Worm (Caenorhabditis elegans) whole organism, L2 larva: ENCODE measurements around the gene M110.8.
A peak's percentile ranks its signal among the peaks of the same experiment; 100 is the strongest.

Source experiments
- F13H6.1 ChIP-seq: sonication (generic microtip); optimal IDR thresholded peaks from 2 replicates; lab custom pipeline; 2016; ENCODE audit warnings: missing genetic modification characterization, missing compliant biosample characterization
- R02D3.7 ChIP-seq: fragments of 150-350 bp; optimal IDR thresholded peaks from 2 replicates; lab custom pipeline; 2014; ENCODE audit warnings: missing biosample characterization, missing genetic modification characterization
- Y55F3AM.14 ChIP-seq: fragments of 200-800 bp; sonication (Bioruptor generic); optimal IDR thresholded peaks from 2 replicates; lab custom pipeline; 2018; ENCODE audit warnings: mild to moderate bottlenecking, missing genetic modification characterization, missing compliant biosample characterization
- ZK546.5 ChIP-seq: sonication (generic microtip); optimal IDR thresholded peaks from 2 replicates; lab custom pipeline; 2017; ENCODE audit warnings: missing biosample characterization, missing genetic modification characterization
- aly-2 ChIP-seq: fragments of 150-350 bp; optimal IDR thresholded peaks from 2 replicates; lab custom pipeline; 2014; ENCODE audit warnings: missing biosample characterization, missing genetic modification characterization
- ceh-82 ChIP-seq: fragments of 150-350 bp; optimal IDR thresholded peaks from 2 replicates; lab custom pipeline; 2014; ENCODE audit warnings: missing biosample characterization, missing genetic modification characterization
- crh-2 ChIP-seq: sonication (generic microtip); optimal IDR thresholded peaks from 2 replicates; lab custom pipeline; 2017; ENCODE audit warnings: missing biosample characterization, missing genetic modification characterization
- elt-3 ChIP-seq: sonication (generic microtip); optimal IDR thresholded peaks from 2 replicates; lab custom pipeline; 2017; ENCODE audit warnings: missing biosample characterization, missing genetic modification characterization
- fos-1 ChIP-seq: fragments of 150-350 bp; optimal IDR thresholded peaks from 2 replicates; lab custom pipeline; 2014; ENCODE audit warnings: missing biosample characterization, missing genetic modification characterization
- gmeb-1 ChIP-seq: fragments of 150-350 bp; optimal IDR thresholded peaks from 2 replicates; lab custom pipeline; 2014; ENCODE audit warnings: missing biosample characterization, missing genetic modification characterization
- lin-11 ChIP-seq: fragments of 150-350 bp; sonication (generic microtip); optimal IDR thresholded peaks from 2 replicates; lab custom pipeline; 2014; ENCODE audit warnings: missing biosample characterization, missing genetic modification characterization, inconsistent platforms, mixed read lengths
- lin-13 ChIP-seq: fragments of 150-350 bp; optimal IDR thresholded peaks from 2 replicates; lab custom pipeline; 2014; ENCODE audit warnings: missing biosample characterization, missing genetic modification reagents, missing genetic modification characterization
- lsy-2 ChIP-seq, 2 experiments: fragments of 150-350 bp in 1 of 2; sonication (generic microtip) in 1 of 2; optimal IDR thresholded peaks; 2 replicates each; lab custom pipeline; 2014 to 2017; ENCODE audit warnings: missing biosample characterization in 2 of 2, missing genetic modification characterization in 2 of 2
- mab-5 ChIP-seq: fragments of 150-350 bp; optimal IDR thresholded peaks from 2 replicates; lab custom pipeline; 2014; ENCODE audit warnings: missing biosample characterization, missing genetic modification characterization
- mbf-1 ChIP-seq: sonication (generic microtip); optimal IDR thresholded peaks from 2 replicates; lab custom pipeline; 2017; ENCODE audit warnings: missing biosample characterization, missing genetic modification characterization
- nhr-10 ChIP-seq: sonication (generic microtip); optimal IDR thresholded peaks from 2 replicates; lab custom pipeline; 2017; ENCODE audit warnings: missing biosample characterization, missing genetic modification characterization
- nhr-11 ChIP-seq: fragments of 150-350 bp; optimal IDR thresholded peaks from 2 replicates; lab custom pipeline; 2014; ENCODE audit warnings: missing biosample characterization, missing genetic modification characterization
- nhr-12 ChIP-seq: fragments of 150-350 bp; optimal IDR thresholded peaks from 2 replicates; lab custom pipeline; 2014; ENCODE audit warnings: missing biosample characterization, missing genetic modification characterization
- nhr-129 ChIP-seq: fragments of 150-350 bp; optimal IDR thresholded peaks from 2 replicates; lab custom pipeline; 2014; ENCODE audit warnings: missing biosample characterization, missing genetic modification characterization
- nhr-21 ChIP-seq: fragments of 150-350 bp; optimal IDR thresholded peaks from 2 replicates; lab custom pipeline; 2014; ENCODE audit warnings: missing biosample characterization, missing genetic modification characterization
- nhr-23 ChIP-seq: fragments of 150-350 bp; optimal IDR thresholded peaks from 2 replicates; lab custom pipeline; 2014; ENCODE audit warnings: missing biosample characterization, missing genetic modification reagents, missing genetic modification characterization
- nhr-237 ChIP-seq: fragments of 150-350 bp; optimal IDR thresholded peaks from 2 replicates; lab custom pipeline; 2014; ENCODE audit warnings: missing biosample characterization, missing genetic modification characterization
- nhr-25 ChIP-seq: fragments of 150-350 bp; sonication (generic microtip); optimal IDR thresholded peaks from 3 replicates; lab custom pipeline; 2014; ENCODE audit warnings: missing biosample characterization, missing genetic modification characterization
- nhr-77 ChIP-seq: fragments of 150-350 bp; optimal IDR thresholded peaks from 2 replicates; lab custom pipeline; 2014; ENCODE audit warnings: missing biosample characterization, missing genetic modification characterization
- skn-1 ChIP-seq: sonication (generic microtip); optimal IDR thresholded peaks from 2 replicates; lab custom pipeline; 2017; ENCODE audit warnings: missing biosample characterization, missing genetic modification characterization
- sma-3 ChIP-seq: sonication (generic microtip); optimal IDR thresholded peaks from 2 replicates; lab custom pipeline; 2016; ENCODE audit warnings: missing genetic modification reagents, missing genetic modification characterization, missing compliant biosample characterization
- unc-39 ChIP-seq: fragments of 150-350 bp; optimal IDR thresholded peaks from 2 replicates; lab custom pipeline; 2014; ENCODE audit warnings: missing biosample characterization, missing genetic modification characterization
- unc-55 ChIP-seq: fragments of 150-350 bp; sonication (generic microtip); optimal IDR thresholded peaks from 3 replicates; lab custom pipeline; 2014; ENCODE audit warnings: missing biosample characterization, missing genetic modification reagents, missing genetic modification characterization
- zag-1 ChIP-seq: fragments of 150-350 bp; optimal IDR thresholded peaks from 2 replicates; lab custom pipeline; 2014; ENCODE audit warnings: missing biosample characterization, missing genetic modification characterization
- ztf-11 ChIP-seq: sonication (generic microtip); optimal IDR thresholded peaks from 2 replicates; lab custom pipeline; 2017; ENCODE audit warnings: missing biosample characterization, missing genetic modification characterization
- ztf-4 ChIP-seq: fragments of 150-350 bp; optimal IDR thresholded peaks from 2 replicates; lab custom pipeline; 2014; ENCODE audit warnings: missing biosample characterization, missing genetic modification characterization

Gene M110.8

DNA sequence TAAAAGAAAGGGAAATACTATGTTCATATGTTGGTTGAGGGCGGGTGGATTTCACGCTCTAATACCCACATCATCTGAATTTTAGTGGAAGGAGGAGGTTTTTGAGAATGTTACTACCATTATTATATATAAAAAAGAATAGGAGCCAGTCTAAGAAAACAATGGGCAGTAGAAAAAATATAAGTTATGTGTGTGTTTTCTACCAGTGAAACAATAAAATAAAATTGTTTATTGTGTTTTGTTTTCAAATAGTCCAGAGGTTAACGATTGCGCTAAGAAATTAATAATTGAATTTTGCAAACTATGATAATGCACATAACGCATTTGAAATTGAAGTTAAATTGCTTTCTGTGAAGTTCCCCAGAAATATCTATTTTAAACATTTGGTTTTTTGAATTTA lies at the start of gene M110.8:
TSS of gene M110.8 (minus strand) at position 101 of the 400 bp plus-strand sequence.
- TF ChIP-seq nhr-237 (tag; lab: Kevin White, UChicago), result no peak
- no peak for TF ChIP-seq F13H6.1
- TF ChIP-seq fos-1 (tag; lab: Kevin White, UChicago), result no peak
- no peak for TF ChIP-seq unc-39
- no peak for TF ChIP-seq ZK546.5 (tag; lab: Kevin White, UChicago)
- TF ChIP-seq ztf-4 (tag; lab: Kevin White, UChicago), result no peak
- no peak for TF ChIP-seq nhr-77

DNA sequence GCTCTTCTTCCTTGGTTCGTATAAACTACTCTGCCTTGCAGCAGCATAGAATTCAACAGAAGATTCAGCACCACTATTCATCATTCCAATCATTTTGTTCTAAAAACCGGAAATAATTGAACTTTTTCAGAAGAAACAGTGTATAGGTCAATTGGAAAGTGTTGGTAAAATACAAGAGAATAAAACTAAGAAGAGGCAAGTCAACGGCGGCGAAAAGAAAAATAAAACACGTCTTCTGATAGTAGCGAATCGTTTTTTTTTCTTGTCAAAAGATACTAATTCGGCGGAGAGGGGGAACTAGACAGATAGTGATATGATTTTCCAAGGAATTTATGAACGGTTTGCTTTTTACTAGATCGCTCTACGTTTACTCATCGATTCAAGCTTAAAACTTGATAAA lies 49.7 kb upstream of the M110.8 start, which contains the start of gene F35C11.6:
TSS of gene F35C11.6 (minus strand) at position 101 of the 400 bp plus-strand sequence.
- TF ChIP-seq ceh-82 (tag; lab: Kevin White, UChicago) (no peak), nhr-12 (tag; lab: Kevin White, UChicago) (no peak), ztf-11 (tag; lab: Kevin White, UChicago) (no peak), lin-13 (GFP tag; lab: Kevin White, UChicago) (no peak), aly-2 (tag; lab: Kevin White, UChicago) (no peak), crh-2 (tag; lab: Kevin White, UChicago) (no peak), unc-39 (no peak), nhr-25 (tag; lab: Kevin White, UChicago) (no peak)

DNA sequence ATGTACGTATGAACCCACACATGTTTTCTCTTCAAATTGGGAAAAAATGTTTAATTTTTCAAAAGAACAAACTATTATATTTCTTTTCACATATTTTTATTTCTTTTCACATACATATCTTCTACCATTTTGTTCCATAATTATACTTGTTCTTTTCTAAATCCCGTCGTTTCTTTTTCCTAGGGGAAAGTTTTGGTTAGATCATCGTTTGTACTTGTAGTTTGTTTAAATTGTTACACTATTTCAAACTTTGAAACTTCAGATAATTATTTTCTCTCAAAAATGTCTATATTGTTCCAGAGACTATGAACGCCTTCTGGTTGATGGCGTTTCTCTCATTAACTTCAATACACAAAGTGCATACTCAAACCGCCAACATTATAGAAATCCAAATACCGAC lies 46.6 kb upstream of the M110.8 start, which contains the start of gene F35C11.7:
TSS of gene F35C11.7 (plus strand) at position 301 of the 400 bp plus-strand sequence.
- TF ChIP-seq nhr-77 (no peak), mab-5 (tag; lab: Kevin White, UChicago) (no peak)
- TF ChIP-seq, all 48 proteins: peak for 0

DNA sequence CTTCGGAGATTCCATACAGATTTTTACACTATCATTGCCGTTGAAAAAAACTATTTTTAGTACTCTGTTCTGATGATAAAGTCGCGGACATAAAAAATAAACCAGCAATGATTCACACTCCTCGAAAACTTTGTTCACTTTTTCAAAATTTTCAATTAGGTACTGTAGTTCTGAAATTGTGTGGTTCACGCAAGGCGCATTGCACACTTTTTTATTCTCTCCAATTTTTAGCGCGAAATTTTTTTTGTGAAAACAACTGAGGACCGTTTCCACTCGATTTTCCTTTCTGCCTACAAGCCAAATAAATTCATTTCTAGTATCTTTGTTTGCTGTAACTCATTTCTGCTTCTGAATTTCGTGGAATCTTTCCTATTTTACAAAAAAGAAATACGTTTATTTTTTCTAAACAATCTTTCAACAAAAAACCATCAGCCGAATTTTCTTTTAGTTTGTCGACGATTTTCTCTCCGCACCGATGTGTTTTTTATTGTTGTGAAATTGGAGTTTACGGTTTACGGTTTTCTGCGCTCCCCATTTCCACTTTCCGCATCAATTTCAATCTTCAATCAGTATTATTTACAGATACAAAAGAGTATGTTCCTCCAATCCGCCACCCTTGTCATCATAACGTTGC lies 43.9 kb upstream of the M110.8 start, which contains the start of gene F35C11.5:
TSS of gene F35C11.5 (plus strand) at position 584 of the 634 bp plus-strand sequence.
- no peak for TF ChIP-seq nhr-237 (tag; lab: Kevin White, UChicago)
- no peak for TF ChIP-seq skn-1 (tag; lab: Kevin White, UChicago)
- TF ChIP-seq sma-3 (GFP tag; lab: Kevin White, UChicago), result no peak
- TF ChIP-seq unc-39, result no peak
- no peak for TF ChIP-seq unc-55
- no peak for TF ChIP-seq Y55F3AM.14 (GFP tag; lab: Kevin White, UChicago)
- TF ChIP-seq crh-2 (tag; lab: Kevin White, UChicago), result no peak
- TF ChIP-seq elt-3 (tag; lab: Kevin White, UChicago), result no peak
- no peak for TF ChIP-seq lin-13 (GFP tag; lab: Kevin White, UChicago)
- TF ChIP-seq nhr-21 (tag; lab: Kevin White, UChicago), result no peak
- TF ChIP-seq lin-11 (tag; lab: Kevin White, UChicago), result no peak
- TF ChIP-seq mbf-1 (tag; lab: Kevin White, UChicago), result no peak
- TF ChIP-seq ZK546.5 (tag; lab: Kevin White, UChicago), result no peak
- no peak for TF ChIP-seq R02D3.7 (tag; lab: Kevin White, UChicago)
- TF ChIP-seq nhr-11, result no peak
- TF ChIP-seq nhr-23 (tag; lab: Kevin White, UChicago), result no peak
- no peak for TF ChIP-seq nhr-129 (tag; lab: Kevin White, UChicago)
- TF ChIP-seq, all 48 proteins: peak for 0

DNA sequence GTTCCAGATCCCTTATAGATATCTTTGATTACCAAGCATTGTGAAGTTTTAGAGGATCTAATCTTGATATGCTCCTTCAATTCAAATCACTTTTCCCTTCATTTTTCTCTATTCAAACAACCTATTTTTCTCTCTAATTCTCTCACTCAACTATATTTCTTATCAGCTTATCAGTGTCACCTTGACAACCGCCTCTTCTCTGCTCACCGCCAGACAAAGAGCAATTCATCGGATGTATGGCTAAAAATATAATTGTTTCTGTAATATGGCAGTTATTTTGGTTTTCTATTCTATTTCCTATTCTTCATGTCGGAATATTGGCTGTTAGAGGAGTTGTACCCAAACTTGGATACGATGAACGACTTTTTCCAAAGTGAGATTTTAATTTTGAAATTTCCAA lies 40.3 kb upstream of the M110.8 start:
- TF ChIP-seq fos-1 (tag; lab: Kevin White, UChicago) (peak; percentile 20), lsy-2 (tag; optimal IDR thresholded peaks at IDR 0.05; lab: Kevin White, UChicago) (no peak), unc-55 (no peak), nhr-12 (tag; lab: Kevin White, UChicago) (no peak), elt-3 (tag; lab: Kevin White, UChicago) (no peak), gmeb-1 (tag; lab: Kevin White, UChicago) (no peak), nhr-10 (tag; lab: Kevin White, UChicago) (no peak), nhr-11 (no peak)

DNA sequence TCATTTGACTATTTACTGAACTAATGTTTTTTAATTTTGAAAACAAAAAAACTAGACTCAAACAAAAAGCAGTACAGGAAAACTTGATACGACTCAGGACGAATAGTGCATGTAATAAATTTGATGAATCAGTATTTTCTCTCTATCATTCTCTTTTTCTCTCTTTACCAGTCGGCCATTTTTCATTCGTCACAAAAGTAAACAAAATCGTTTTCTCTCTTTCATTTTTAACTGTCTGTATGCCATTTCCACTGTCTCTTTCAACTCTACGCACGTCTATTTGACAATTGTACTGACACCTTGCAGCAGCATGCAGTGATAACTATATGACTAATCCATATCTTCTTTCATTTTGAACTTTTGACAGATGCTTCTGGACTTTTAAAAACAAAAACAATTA lies 39.4 kb upstream of the M110.8 start, which contains the start of the genes F35C11.2 and F35C11.4:
TSS of gene F35C11.2 (minus strand) at position 90 of the 400 bp plus-strand sequence.
TSS of gene F35C11.4 (plus strand) at position 260 of the 400 bp plus-strand sequence.
- peak; percentile 2 for TF ChIP-seq nhr-129 (tag; lab: Kevin White, UChicago)
- TF ChIP-seq sma-3 (GFP tag; lab: Kevin White, UChicago), result peak; percentile 31
- peak; percentile 37 for TF ChIP-seq gmeb-1 (tag; lab: Kevin White, UChicago)
- TF ChIP-seq unc-55, result no peak
- no peak for TF ChIP-seq zag-1 (tag; lab: Kevin White, UChicago)
- peak; percentile 98 for TF ChIP-seq fos-1 (tag; lab: Kevin White, UChicago)
- TF ChIP-seq, all 48 proteins: peak for 4
